Worm (Caenorhabditis elegans) whole organism, mixed stage, embryonic: ENCODE measurements around the gene aps-1.
"Not testable (repeated sequence)": the region's sequence is repeated elsewhere in the genome, so short reads cannot be mapped to it uniquely, and the experiment has no call there.

Experiments used
- M03D4.4 ChIP-seq: sonication (generic microtip); optimal IDR thresholded peaks from 2 replicates; lab custom pipeline; 2017; ENCODE audit warnings: mild to moderate bottlenecking, missing genetic modification characterization, missing compliant biosample characterization
- blmp-1 ChIP-seq: fragments of 150-350 bp; optimal IDR thresholded peaks from 2 replicates; lab custom pipeline; 2014; ENCODE audit warnings: missing biosample characterization, missing genetic modification characterization
- ceh-39 ChIP-seq: fragments of 150-350 bp; optimal IDR thresholded peaks from 2 replicates; lab custom pipeline; 2014; ENCODE audit warnings: missing biosample characterization, missing genetic modification characterization
- ceh-43 ChIP-seq: fragments of 200-800 bp; sonication (Bioruptor generic); optimal IDR thresholded peaks from 2 replicates; lab custom pipeline; 2018; ENCODE audit warnings: mild to moderate bottlenecking, missing genetic modification characterization, moderate library complexity, missing compliant biosample characterization
- ceh-83 ChIP-seq: fragments of 200-800 bp; sonication (Bioruptor generic); optimal IDR thresholded peaks from 2 replicates; lab custom pipeline; 2018; ENCODE audit warnings: mild to moderate bottlenecking, missing genetic modification characterization, missing compliant biosample characterization
- ces-1 ChIP-seq: fragments of 150-350 bp; optimal IDR thresholded peaks from 2 replicates; lab custom pipeline; 2014; ENCODE audit warnings: missing biosample characterization, missing genetic modification reagents, missing genetic modification characterization
- drap-1 ChIP-seq: fragments of 200-800 bp; sonication (Bioruptor generic); optimal IDR thresholded peaks from 3 replicates; lab custom pipeline; 2018; ENCODE audit warnings: mild to moderate bottlenecking, missing genetic modification characterization, missing compliant biosample characterization
- elt-1 ChIP-seq: sonication (generic microtip); optimal IDR thresholded peaks from 2 replicates; lab custom pipeline; 2017; ENCODE audit warnings: missing genetic modification characterization, mild to moderate bottlenecking, missing compliant biosample characterization, antibody characterized with exemption, moderate library complexity, borderline replicate concordance; ENCODE audit not compliant: insufficient read depth
- elt-3 ChIP-seq: fragments of 150-350 bp; optimal IDR thresholded peaks from 2 replicates; lab custom pipeline; 2014; ENCODE audit warnings: missing biosample characterization, missing genetic modification characterization
- flh-1 ChIP-seq: fragments of 200-800 bp; sonication (Bioruptor generic); optimal IDR thresholded peaks from 2 replicates; lab custom pipeline; 2018; ENCODE audit warnings: mild to moderate bottlenecking, missing genetic modification characterization, moderate library complexity, missing compliant biosample characterization
- ham-2 ChIP-seq: fragments of 200-800 bp; sonication (Bioruptor generic); optimal IDR thresholded peaks from 2 replicates; lab custom pipeline; 2018; ENCODE audit warnings: mild to moderate bottlenecking, missing genetic modification characterization, missing compliant biosample characterization
- hlh-1 ChIP-seq: fragments of 150-350 bp; optimal IDR thresholded peaks from 2 replicates; lab custom pipeline; 2014; ENCODE audit warnings: missing biosample characterization, missing genetic modification reagents, missing genetic modification characterization
- lin-32 ChIP-seq: fragments of 200-800 bp; sonication (Bioruptor generic); optimal IDR thresholded peaks from 2 replicates; lab custom pipeline; 2018; ENCODE audit warnings: mild to moderate bottlenecking, missing genetic modification characterization, missing compliant biosample characterization
- lsy-2 ChIP-seq: fragments of 150-350 bp; optimal IDR thresholded peaks from 2 replicates; lab custom pipeline; 2014; ENCODE audit warnings: missing biosample characterization, missing genetic modification characterization
- mep-1 ChIP-seq: fragments of 150-350 bp; optimal IDR thresholded peaks from 2 replicates; lab custom pipeline; 2017; ENCODE audit warnings: missing biosample characterization, missing genetic modification reagents, missing genetic modification characterization, inconsistent platforms
- mls-2 ChIP-seq: sonication (generic microtip); optimal IDR thresholded peaks from 2 replicates; lab custom pipeline; 2016; ENCODE audit warnings: mild to moderate bottlenecking, missing genetic modification characterization, moderate library complexity, missing compliant biosample characterization
- nhr-12 ChIP-seq: fragments of 150-350 bp; optimal IDR thresholded peaks from 2 replicates; lab custom pipeline; 2014; ENCODE audit warnings: missing biosample characterization, missing genetic modification characterization
- nhr-2 ChIP-seq: fragments of 150-350 bp; optimal IDR thresholded peaks from 2 replicates; lab custom pipeline; 2014; ENCODE audit warnings: missing biosample characterization, missing genetic modification characterization
- nhr-237 ChIP-seq: fragments of 150-350 bp; optimal IDR thresholded peaks from 2 replicates; lab custom pipeline; 2014; ENCODE audit warnings: missing biosample characterization, missing genetic modification characterization
- nhr-28 ChIP-seq: fragments of 150-350 bp; optimal IDR thresholded peaks from 2 replicates; lab custom pipeline; 2014; ENCODE audit warnings: missing biosample characterization, missing genetic modification characterization
- snpc-4 ChIP-seq: fragments of 150-350 bp; optimal IDR thresholded peaks from 2 replicates; lab custom pipeline; 2014; ENCODE audit warnings: missing biosample characterization, missing genetic modification characterization
- sptf-1 ChIP-seq: sonication (generic microtip); optimal IDR thresholded peaks from 2 replicates; lab custom pipeline; 2017; ENCODE audit warnings: mild to moderate bottlenecking, missing genetic modification characterization, moderate library complexity, missing compliant biosample characterization
- tbx-8 ChIP-seq: fragments of 200-800 bp; sonication (Bioruptor generic); optimal IDR thresholded peaks from 2 replicates; lab custom pipeline; 2018; ENCODE audit warnings: mild to moderate bottlenecking, missing genetic modification characterization, moderate library complexity, missing compliant biosample characterization
- unc-120 ChIP-seq: sonication (generic microtip); optimal IDR thresholded peaks from 2 replicates; lab custom pipeline; 2017; ENCODE audit warnings: missing genetic modification characterization, missing compliant biosample characterization; ENCODE audit not compliant: poor library complexity, severe bottlenecking
- unc-39 ChIP-seq: fragments of 150-350 bp; optimal IDR thresholded peaks from 2 replicates; lab custom pipeline; 2014; ENCODE audit warnings: missing biosample characterization, missing genetic modification characterization
- unc-62 ChIP-seq: fragments of 150-350 bp; optimal IDR thresholded peaks from 2 replicates; lab custom pipeline; 2014; ENCODE audit warnings: missing biosample characterization, missing genetic modification reagents, missing genetic modification characterization
- zip-8 ChIP-seq: fragments of 150-350 bp; optimal IDR thresholded peaks from 2 replicates; lab custom pipeline; 2014; ENCODE audit warnings: missing biosample characterization, missing genetic modification characterization
- ztf-11 ChIP-seq: fragments of 150-350 bp; optimal IDR thresholded peaks from 2 replicates; lab custom pipeline; 2014; ENCODE audit warnings: missing biosample characterization, missing genetic modification characterization

The aps-1 gene

DNA sequence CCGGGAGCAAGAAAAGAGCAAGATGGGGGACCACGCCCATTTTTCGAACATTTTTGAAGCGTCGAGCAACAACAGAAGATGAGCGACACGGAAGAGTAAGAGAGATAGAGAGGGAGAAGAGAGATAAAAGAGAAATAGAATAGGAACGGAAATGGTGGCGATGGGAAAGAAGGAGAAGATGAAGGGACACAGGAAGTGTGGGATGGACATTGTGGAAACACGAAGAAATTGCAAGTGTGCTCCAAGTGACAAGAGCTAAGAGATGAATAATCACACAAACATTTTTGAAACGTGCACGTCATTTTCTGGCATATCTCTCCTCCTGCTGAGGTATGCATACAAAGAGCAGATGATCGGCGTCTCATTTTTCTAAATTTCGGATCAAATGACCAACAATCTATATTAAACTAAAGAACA, 12.8 kb downstream of the aps-1 start:
- TF ChIP-seq lsy-2 (no peak), unc-120 (tag; lab: Kevin White, UChicago) (peak; percentile 94), zip-8 (tag; lab: Kevin White, UChicago) (no peak), unc-39 (tag; lab: Kevin White, UChicago) (no peak), snpc-4 (tag; lab: Kevin White, UChicago) (no peak), flh-1 (GFP tag; lab: Kevin White, UChicago) (no peak), unc-62 (GFP tag; lab: Kevin White, UChicago) (peak; percentile 93), sptf-1 (tag; lab: Kevin White, UChicago) (peak; percentile 37), hlh-1 (tag; lab: Kevin White, UChicago) (peak; percentile 48), elt-1 (no peak), blmp-1 (tag; lab: Kevin White, UChicago) (no peak), tbx-8 (GFP tag; lab: Kevin White, UChicago) (no peak)
- TF ChIP-seq, all 35 proteins: peak for 4

DNA sequence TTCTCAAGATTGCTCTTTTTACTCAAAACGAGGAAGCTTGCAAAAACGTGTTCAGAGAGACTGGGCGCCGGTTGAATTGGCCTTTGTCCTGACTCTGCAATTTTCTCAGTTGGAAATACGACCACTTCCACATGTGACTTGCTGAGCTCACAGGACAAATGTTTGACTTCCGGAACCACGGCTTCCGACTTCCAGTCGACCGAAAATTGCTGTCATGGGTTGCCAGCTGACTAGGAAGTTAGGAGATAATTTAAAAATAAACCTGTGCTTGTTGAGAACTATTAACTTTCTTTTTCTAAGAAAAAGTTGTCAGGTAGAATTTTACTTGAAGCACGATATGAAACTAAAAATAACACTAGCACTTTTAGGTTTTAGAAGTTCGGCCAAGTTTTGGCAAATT, 13.8 kb downstream of the aps-1 start:
- TF ChIP-seq M03D4.4 (tag; lab: Kevin White, UChicago) (no peak), ham-2 (GFP tag; lab: Kevin White, UChicago) (no peak), nhr-237 (tag; lab: Kevin White, UChicago) (no peak), nhr-12 (no peak), mep-1 (tag; lab: Kevin White, UChicago) (no peak), hlh-1 (tag; lab: Kevin White, UChicago) (no peak), ces-1 (GFP tag; lab: Kevin White, UChicago) (no peak), lsy-2 (no peak), mls-2 (tag; lab: Kevin White, UChicago) (no peak), ceh-83 (GFP tag; lab: Kevin White, UChicago) (no peak), snpc-4 (tag; lab: Kevin White, UChicago) (no peak), drap-1 (GFP tag; lab: Kevin White, UChicago) (no peak), tbx-8 (GFP tag; lab: Kevin White, UChicago) (no peak)

DNA sequence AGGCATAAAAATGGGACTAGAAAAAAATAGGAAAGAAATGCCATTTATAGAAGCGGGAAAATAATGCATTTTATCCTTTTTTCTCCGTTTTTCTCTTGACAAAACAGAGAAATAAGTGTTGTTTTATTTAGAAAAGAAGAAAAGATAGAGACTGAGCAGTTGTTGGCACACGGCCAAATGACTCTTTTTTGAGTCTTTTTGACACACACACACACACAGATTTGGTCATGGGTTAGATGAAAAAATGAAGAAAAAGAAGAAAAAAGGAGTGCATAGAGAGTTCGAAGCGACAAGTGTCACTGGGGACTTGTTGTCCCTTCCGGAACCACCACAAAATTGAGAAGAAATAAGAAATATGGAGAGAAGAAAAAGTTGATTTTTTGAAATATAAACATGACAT, 15.7 kb downstream of the aps-1 start:
- TF ChIP-seq hlh-1 (tag; lab: Kevin White, UChicago) (no peak), lin-32 (no peak), nhr-12 (no peak), tbx-8 (GFP tag; lab: Kevin White, UChicago) (no peak), ceh-43 (no peak), M03D4.4 (tag; lab: Kevin White, UChicago) (no peak), ces-1 (GFP tag; lab: Kevin White, UChicago) (peak; percentile 22), mls-2 (tag; lab: Kevin White, UChicago) (no peak)
- TF ChIP-seq, all 35 proteins: peak for 1

DNA sequence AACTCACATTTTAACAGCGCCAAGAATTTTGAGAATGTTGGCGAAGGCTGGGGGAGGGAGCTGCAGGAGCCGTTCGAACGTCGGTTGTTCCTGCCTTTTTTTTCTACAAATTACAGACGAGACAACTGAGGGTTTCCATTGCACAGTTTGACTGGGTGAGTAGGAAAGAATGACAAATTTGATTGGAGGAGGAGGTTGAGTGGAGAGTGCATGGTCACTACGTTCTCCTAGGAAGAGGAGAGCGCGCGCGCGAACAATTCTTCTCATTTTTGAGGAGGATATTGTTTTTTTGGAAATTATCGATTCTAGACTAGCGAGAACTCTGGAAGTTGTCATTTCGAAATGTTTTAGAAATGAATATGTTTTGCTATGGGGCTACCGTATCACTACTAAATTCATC, 16.9 kb downstream of the aps-1 start, which contains the start of gene dhs-17:
Gene dhs-17, minus strand, starts transcription at position 101 of the 400 bp plus-strand sequence.
- TF ChIP-seq drap-1 (GFP tag; lab: Kevin White, UChicago), result no peak
- TF ChIP-seq nhr-28 (tag; lab: Kevin White, UChicago), result no peak
- no peak for TF ChIP-seq blmp-1 (tag; lab: Kevin White, UChicago)
- no peak for TF ChIP-seq elt-3

DNA sequence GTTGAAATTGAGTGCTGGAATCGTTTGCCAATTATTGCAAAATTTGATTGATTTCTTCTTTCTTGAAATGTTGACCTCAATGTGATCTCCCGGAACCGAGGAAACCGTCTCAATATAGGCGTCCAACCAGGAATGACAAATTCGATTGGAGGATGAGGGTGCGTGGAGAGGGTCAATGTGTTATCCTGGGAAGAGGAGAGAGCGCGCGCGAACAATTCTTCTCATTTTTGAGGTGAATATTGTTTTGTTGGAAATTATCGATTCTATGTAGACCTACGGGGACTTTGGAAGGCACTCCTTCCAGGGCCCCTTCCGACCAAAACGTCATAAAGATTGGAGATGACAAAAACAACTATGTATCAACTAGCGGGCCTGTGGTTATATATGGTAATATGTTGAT, 18.8 kb downstream of the aps-1 start:
- TF ChIP-seq ceh-43 (no peak), mep-1 (tag; lab: Kevin White, UChicago) (no peak), ham-2 (GFP tag; lab: Kevin White, UChicago) (no peak), nhr-12 (no peak), lsy-2 (no peak), nhr-2 (tag; lab: Kevin White, UChicago) (no peak), ceh-39 (tag; lab: Kevin White, UChicago) (no peak), sptf-1 (tag; lab: Kevin White, UChicago) (no peak), unc-120 (tag; lab: Kevin White, UChicago) (no peak)
- TF ChIP-seq, all 35 proteins: peak for 0

DNA sequence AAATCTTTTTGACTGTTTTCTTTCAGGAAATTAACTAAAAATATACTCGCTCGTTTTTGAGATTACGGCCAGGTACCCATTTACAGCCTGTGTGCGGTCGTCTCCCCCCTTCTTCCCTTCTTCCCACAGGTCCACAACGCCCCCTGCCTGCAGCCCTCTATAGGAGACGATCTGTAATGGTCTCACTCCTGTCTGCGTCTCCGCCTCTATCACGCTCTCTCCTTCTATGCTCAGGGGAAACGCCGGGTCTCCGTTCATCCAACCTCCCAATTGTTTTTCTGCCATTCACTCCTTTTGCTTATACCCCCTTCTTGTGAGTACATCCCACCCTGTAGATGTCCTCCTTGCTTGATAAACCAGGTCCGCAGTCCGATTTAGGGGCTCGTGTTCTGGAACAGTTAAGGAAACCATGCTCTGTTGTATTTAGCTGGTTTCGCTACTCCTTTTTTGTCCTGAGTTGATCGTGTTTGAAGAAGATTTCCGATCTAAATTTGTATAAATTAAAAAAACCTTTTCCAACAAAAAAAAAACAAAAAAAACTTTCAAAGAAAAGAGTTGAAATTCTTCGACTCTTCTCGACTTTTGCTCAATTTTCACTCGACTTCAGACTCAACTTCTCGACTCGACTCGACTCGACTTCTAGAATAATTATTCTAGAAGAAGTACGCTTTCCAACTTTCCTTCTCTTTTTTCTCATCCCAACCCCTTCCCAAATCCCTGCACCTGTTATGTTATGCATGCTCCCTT, 20.8 kb downstream of the aps-1 start, which contains the start of gene F29G9.1:
Gene F29G9.1, plus strand, starts transcription at position 697 of the 747 bp plus-strand sequence.
- TF ChIP-seq unc-120 (tag; lab: Kevin White, UChicago); ztf-11 (tag; lab: Kevin White, UChicago); ceh-83 (GFP tag; lab: Kevin White, UChicago): not testable (repeated sequence)
